Fruit fly (Drosophila melanogaster) whole organism, adult: ENCODE measurements around the gene Acp95EF.

Experiments used
- CG11617 ChIP-seq: fragments of 200-800 bp; sonication (Bioruptor generic); optimal IDR thresholded peaks from 2 replicates; lab custom pipeline; 2017; ENCODE audit warnings: mild to moderate bottlenecking, missing biosample characterization, missing genetic modification reagents, missing genetic modification characterization
- CG12768 ChIP-seq: fragments of 200-800 bp; sonication (Bioruptor generic); optimal IDR thresholded peaks from 2 replicates; lab custom pipeline; 2017; ENCODE audit warnings: missing biosample characterization, missing genetic modification characterization, mild to moderate bottlenecking, moderate library complexity, missing genetic modification reagents
- CG14711 ChIP-seq: fragments of 200-800 bp; sonication (Bioruptor generic); optimal IDR thresholded peaks from 2 replicates; lab custom pipeline; 2018; ENCODE audit warnings: missing biosample characterization, mild to moderate bottlenecking, missing genetic modification characterization, moderate library complexity
- CG1620 ChIP-seq: fragments of 200-800 bp; sonication (Bioruptor generic); optimal IDR thresholded peaks from 2 replicates; lab custom pipeline; 2016; ENCODE audit warnings: missing biosample characterization, missing genetic modification characterization
- CG33017 ChIP-seq: fragments of 200-800 bp; sonication (Bioruptor generic); optimal IDR thresholded peaks from 2 replicates; lab custom pipeline; 2018; ENCODE audit warnings: missing biosample characterization, mild to moderate bottlenecking, missing genetic modification characterization, moderate library complexity
- CG5204 ChIP-seq: fragments of 200-800 bp; sonication (Bioruptor generic); optimal IDR thresholded peaks from 2 replicates; lab custom pipeline; 2016; ENCODE audit warnings: missing biosample characterization, missing genetic modification characterization
- CG7045 ChIP-seq: fragments of 200-800 bp; sonication (Bioruptor generic); optimal IDR thresholded peaks from 2 replicates; lab custom pipeline; 2017; ENCODE audit warnings: missing biosample characterization, mild to moderate bottlenecking, missing genetic modification characterization
- CG7101 ChIP-seq: fragments of 200-800 bp; sonication (Bioruptor generic); optimal IDR thresholded peaks from 2 replicates; lab custom pipeline; 2018; ENCODE audit warnings: missing biosample characterization, mild to moderate bottlenecking, missing genetic modification characterization, moderate library complexity
- Clk ChIP-seq: fragments of 200-800 bp; sonication (Bioruptor generic); optimal IDR thresholded peaks from 2 replicates; lab custom pipeline; 2017; ENCODE audit warnings: missing biosample characterization, missing genetic modification characterization
- Crg-1 ChIP-seq: fragments of 200-800 bp; sonication (Bioruptor generic); optimal IDR thresholded peaks from 2 replicates; lab custom pipeline; 2016; ENCODE audit warnings: missing biosample characterization, missing genetic modification characterization
- Hr96 ChIP-seq: fragments of 200-800 bp; sonication (Bioruptor generic); optimal IDR thresholded peaks from 2 replicates; lab custom pipeline; 2016; ENCODE audit warnings: missing biosample characterization, missing genetic modification characterization
- Mnt ChIP-seq: fragments of 200-800 bp; sonication (Bioruptor generic); optimal IDR thresholded peaks from 2 replicates; lab custom pipeline; 2016; ENCODE audit warnings: missing biosample characterization, mild to moderate bottlenecking, missing genetic modification characterization
- bab1 ChIP-seq: fragments of 200-800 bp; sonication (Bioruptor generic); optimal IDR thresholded peaks from 3 replicates; lab custom pipeline; 2019; ENCODE audit warnings: missing biosample characterization, mild to moderate bottlenecking, missing genetic modification characterization, moderate library complexity
- cic ChIP-seq: fragments of 200-800 bp; sonication (Bioruptor generic); optimal IDR thresholded peaks from 2 replicates; lab custom pipeline; 2017; ENCODE audit warnings: missing biosample characterization, mild to moderate bottlenecking, missing genetic modification characterization, moderate library complexity
- cnc ChIP-seq, 2 experiments: fragments of >200 bp; optimal IDR thresholded peaks; 2 replicates each; lab custom pipeline; 2017
- kay ChIP-seq: fragments of 200-800 bp; sonication (Bioruptor generic); peaks from one replicate; lab custom pipeline; 2016; ENCODE audit warnings: missing biosample characterization, missing genetic modification characterization, borderline replicate concordance
- ovo ChIP-seq: fragments of 200-800 bp; sonication (Bioruptor generic); optimal IDR thresholded peaks from 2 replicates; lab custom pipeline; 2016; ENCODE audit warnings: missing biosample characterization, missing genetic modification characterization
- pad ChIP-seq: fragments of 200-800 bp; sonication (Bioruptor generic); optimal IDR thresholded peaks from 3 replicates; lab custom pipeline; 2017; ENCODE audit warnings: missing biosample characterization, missing genetic modification characterization, mild to moderate bottlenecking, moderate library complexity, missing genetic modification reagents
- tj ChIP-seq: fragments of 200-800 bp; sonication (Bioruptor generic); optimal IDR thresholded peaks from 3 replicates; lab custom pipeline; 2017; ENCODE audit warnings: missing biosample characterization, mild to moderate bottlenecking, missing genetic modification characterization, moderate library complexity
- toe ChIP-seq: fragments of 200-800 bp; sonication (Bioruptor generic); optimal IDR thresholded peaks from 2 replicates; lab custom pipeline; 2016; ENCODE audit warnings: missing biosample characterization, missing genetic modification characterization

The Acp95EF gene

DNA sequence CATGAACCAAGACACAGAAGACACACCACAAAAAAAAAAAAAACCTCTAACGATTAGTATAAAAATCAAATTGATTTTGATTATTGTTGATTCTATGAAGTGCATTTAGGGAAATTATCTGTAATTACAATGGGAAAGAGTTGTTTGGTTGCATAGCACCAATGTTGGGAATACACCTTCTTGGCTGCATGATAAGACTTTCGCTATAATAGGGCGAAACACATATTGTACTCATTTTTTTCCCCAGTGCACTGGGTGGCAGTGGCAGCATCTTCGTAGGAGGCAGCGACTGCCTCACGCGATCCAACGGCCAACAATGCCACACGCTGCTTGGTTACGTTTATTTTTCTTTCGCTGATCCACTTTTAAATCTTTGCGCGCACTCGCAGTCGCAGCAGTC is 24.8 kb upstream of the Acp95EF start:
- TF ChIP-seq pad (GFP tag; lab: Kevin White, UChicago) = no peak
- no peak for TF ChIP-seq Hr96 (GFP tag; lab: Kevin White, UChicago)
- no peak for TF ChIP-seq CG1620 (GFP tag; lab: Kevin White, UChicago)
- no peak for TF ChIP-seq tj (GFP tag; lab: Kevin White, UChicago)
- no peak for TF ChIP-seq toe

DNA sequence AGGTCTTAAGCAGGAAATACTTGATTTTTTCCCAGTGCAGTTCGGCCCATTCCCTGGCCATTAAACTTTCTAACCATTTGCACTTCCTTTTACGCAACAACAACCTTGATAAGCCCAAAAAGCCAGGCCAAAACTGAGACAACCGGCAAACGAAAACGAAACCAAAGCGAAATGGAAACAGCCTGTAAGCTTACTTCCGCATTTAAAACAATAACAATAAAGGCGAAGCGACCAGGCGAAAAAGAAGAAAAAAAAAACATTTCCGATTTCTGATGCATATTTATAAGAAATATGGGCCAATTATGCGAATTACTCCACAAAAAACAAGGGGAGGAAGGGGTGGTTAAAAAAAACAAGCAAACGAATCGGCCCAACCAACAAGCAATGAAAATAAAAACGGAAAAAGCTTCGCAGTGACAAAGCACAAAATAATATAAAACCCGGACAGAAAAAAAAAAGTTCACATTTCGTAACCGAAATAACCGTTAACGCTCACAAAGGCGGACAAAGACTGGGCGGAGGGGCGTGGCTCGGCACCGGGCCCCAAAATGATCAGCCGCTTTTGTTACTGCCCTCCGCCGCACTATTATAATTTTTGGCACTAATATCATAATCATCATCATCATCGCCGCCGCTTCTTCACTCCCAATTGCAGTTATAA is 23.4 kb upstream of the Acp95EF start:
- no peak for TF ChIP-seq Mnt (GFP tag; lab: Kevin White, UChicago)
- TF ChIP-seq tj (GFP tag; lab: Kevin White, UChicago) = peak; percentile 7
- peak in 1 of 2 experiments; percentile 13 for TF ChIP-seq cnc (optimal IDR thresholded peaks at IDR 0.05; lab: Kevin White, UChicago)
- TF ChIP-seq CG7045 (GFP tag; lab: Kevin White, UChicago) = no peak
- no peak for TF ChIP-seq cic
- TF ChIP-seq ovo (GFP tag; lab: Kevin White, UChicago) = no peak

DNA sequence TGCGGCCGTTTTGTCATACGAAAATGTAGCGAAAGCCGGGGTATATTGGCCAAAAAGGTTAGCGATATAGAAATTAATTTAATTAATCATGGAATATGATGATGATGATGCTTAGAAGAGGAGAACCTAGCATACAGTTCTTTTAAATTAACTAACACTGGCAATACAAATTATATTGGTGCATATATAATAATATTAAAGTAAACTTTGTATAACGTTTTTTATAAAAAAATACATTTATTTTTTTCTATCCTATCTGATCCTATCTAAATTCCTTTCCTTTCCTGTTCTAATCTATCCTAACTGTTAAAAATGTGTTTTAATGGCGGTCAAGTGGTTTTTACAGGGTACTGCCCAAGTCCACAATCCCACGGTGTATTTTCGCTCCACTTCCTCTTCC is 22.8 kb upstream of the Acp95EF start:
- no peak for TF ChIP-seq toe
- no peak for TF ChIP-seq Crg-1 (GFP tag; lab: Kevin White, UChicago)
- TF ChIP-seq Clk (GFP tag; lab: Kevin White, UChicago) = no peak

DNA sequence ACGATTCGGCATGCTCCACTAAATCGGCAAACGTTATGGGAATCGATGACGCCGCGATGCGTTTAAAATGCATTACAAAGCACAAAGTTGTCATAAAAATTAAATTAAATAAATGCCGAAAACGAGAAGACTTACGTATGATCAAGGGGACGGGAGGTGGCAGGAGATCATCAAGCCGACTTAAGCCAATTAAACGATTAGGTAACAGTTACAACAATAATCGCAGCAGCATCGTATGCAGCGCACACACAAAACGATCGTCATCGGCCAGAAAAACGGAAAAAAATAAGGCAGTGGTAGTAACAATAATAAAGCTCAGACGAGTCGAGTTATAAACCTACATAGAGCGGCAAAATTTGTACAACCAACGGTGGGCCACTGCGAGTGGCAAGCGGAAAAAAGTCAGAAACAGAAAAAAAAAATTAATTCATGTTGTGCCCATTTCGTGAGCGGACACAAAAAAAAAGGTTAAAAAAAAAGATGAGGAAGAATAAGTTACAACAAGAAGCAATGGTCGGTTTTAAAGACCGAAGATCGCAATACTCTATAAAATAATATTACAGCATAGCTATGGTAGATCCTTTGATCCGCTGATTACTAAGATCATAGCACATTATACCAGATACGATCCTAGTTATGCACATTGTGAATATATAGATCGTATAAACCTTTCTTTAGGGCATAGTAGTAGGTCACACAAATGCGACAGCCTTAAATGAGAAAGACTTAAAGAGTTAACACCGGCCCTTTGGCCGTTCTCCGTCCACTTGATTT is 22.2 kb upstream of the Acp95EF start:
- peak; percentile 76 for TF ChIP-seq tj (GFP tag; lab: Kevin White, UChicago)
- TF ChIP-seq CG33017 (tag; lab: Kevin White, UChicago) = no peak
- TF ChIP-seq Mnt (GFP tag; lab: Kevin White, UChicago) = no peak

- TF ChIP-seq ovo (GFP tag; lab: Kevin White, UChicago) (no peak), CG14711 (tag; lab: Kevin White, UChicago) (no peak), Mnt (GFP tag; lab: Kevin White, UChicago) (no peak)
Measured at dm6 chr3R:24213644-24214043, 15.1 kb upstream of the Acp95EF start.

dm6 chr3R:24216017-24216416 is 12.8 kb upstream of the Acp95EF start:
- no peak for TF ChIP-seq kay (GFP tag; lab: Kevin White, UChicago)
- no peak for TF ChIP-seq cnc (optimal IDR thresholded peaks at IDR 0.05; lab: Kevin White, UChicago)
- no peak for TF ChIP-seq pad (GFP tag; lab: Kevin White, UChicago)
- TF ChIP-seq Mnt (GFP tag; lab: Kevin White, UChicago) = no peak
- TF ChIP-seq CG1620 (GFP tag; lab: Kevin White, UChicago) = no peak
- no peak for TF ChIP-seq toe
- no peak for TF ChIP-seq CG11617 (GFP tag; lab: Kevin White, UChicago)
- no peak for TF ChIP-seq Crg-1 (GFP tag; lab: Kevin White, UChicago)
- no peak for TF ChIP-seq CG7101 (tag; lab: Kevin White, UChicago)
- no peak for TF ChIP-seq bab1 (GFP tag; lab: Kevin White, UChicago)
- TF ChIP-seq ovo (GFP tag; lab: Kevin White, UChicago) = no peak
- no peak for TF ChIP-seq tj (GFP tag; lab: Kevin White, UChicago)
- no peak for TF ChIP-seq Hr96 (GFP tag; lab: Kevin White, UChicago)
- no peak for TF ChIP-seq CG5204 (GFP tag; lab: Kevin White, UChicago)
- no peak for TF ChIP-seq cic
- no peak for TF ChIP-seq CG7045 (GFP tag; lab: Kevin White, UChicago)
- TF ChIP-seq CG14711 (tag; lab: Kevin White, UChicago) = no peak
- TF ChIP-seq Clk (GFP tag; lab: Kevin White, UChicago) = no peak
- TF ChIP-seq CG12768 (GFP tag; lab: Kevin White, UChicago) = no peak

dm6 chr3R:24218565-24218964 is 10.2 kb upstream of the Acp95EF start, which contains the start of gene CG17786:
Gene CG17786, minus strand, starts transcription at chr3R:24218718.
- TF ChIP-seq bab1 (GFP tag; lab: Kevin White, UChicago) (peak; percentile 11), ovo (GFP tag; lab: Kevin White, UChicago) (no peak)

- no peak for TF ChIP-seq cic
- TF ChIP-seq tj (GFP tag; lab: Kevin White, UChicago) = no peak
- no peak for TF ChIP-seq CG1620 (GFP tag; lab: Kevin White, UChicago)
- TF ChIP-seq Mnt (GFP tag; lab: Kevin White, UChicago) = no peak
- TF ChIP-seq CG7101 (tag; lab: Kevin White, UChicago) = no peak
- TF ChIP-seq CG14711 (tag; lab: Kevin White, UChicago) = no peak
- TF ChIP-seq ovo (GFP tag; lab: Kevin White, UChicago) = no peak
- TF ChIP-seq Crg-1 (GFP tag; lab: Kevin White, UChicago) = no peak
- TF ChIP-seq Clk (GFP tag; lab: Kevin White, UChicago) = no peak
- no peak for TF ChIP-seq CG11617 (GFP tag; lab: Kevin White, UChicago)
- TF ChIP-seq Hr96 (GFP tag; lab: Kevin White, UChicago) = no peak
- no peak for TF ChIP-seq toe
- TF ChIP-seq CG7045 (GFP tag; lab: Kevin White, UChicago) = no peak
- no peak for TF ChIP-seq kay (GFP tag; lab: Kevin White, UChicago)
- TF ChIP-seq CG33017 (tag; lab: Kevin White, UChicago) = no peak
- TF ChIP-seq CG12768 (GFP tag; lab: Kevin White, UChicago) = no peak
- TF ChIP-seq cnc (optimal IDR thresholded peaks at IDR 0.05; lab: Kevin White, UChicago) = no peak
Measured at dm6 chr3R:24219093-24219492, 9.7 kb upstream of the Acp95EF start.
